Worm (Caenorhabditis elegans) whole organism, late embryonic: ENCODE results near the gene R05G6.1.

Experiments used
- C08G9.2 ChIP-seq: sonication (generic microtip); optimal IDR thresholded peaks from 2 replicates; lab custom pipeline; 2016; ENCODE audit warnings: mild to moderate bottlenecking, missing genetic modification characterization, moderate library complexity, missing compliant biosample characterization
- C38D4.7 ChIP-seq: fragments of 200-800 bp; sonication (Bioruptor generic); optimal IDR thresholded peaks from 2 replicates; lab custom pipeline; 2018; ENCODE audit warnings: mild to moderate bottlenecking, missing genetic modification characterization, moderate library complexity, missing compliant biosample characterization
- F13H6.1 ChIP-seq: sonication (generic microtip); optimal IDR thresholded peaks from 2 replicates; lab custom pipeline; 2016; ENCODE audit warnings: missing genetic modification characterization, missing compliant biosample characterization
- T23F11.4 ChIP-seq: fragments of 200-800 bp; sonication (Bioruptor generic); optimal IDR thresholded peaks from 2 replicates; lab custom pipeline; 2018; ENCODE audit warnings: mild to moderate bottlenecking, missing genetic modification characterization, missing compliant biosample characterization
- Y22D7AL.16 ChIP-seq: sonication (generic microtip); optimal IDR thresholded peaks from 2 replicates; lab custom pipeline; 2016; ENCODE audit warnings: missing genetic modification characterization, missing compliant biosample characterization
- ama-1 ChIP-seq: fragments of 150-350 bp; optimal IDR thresholded peaks from 2 replicates; lab custom pipeline; 2014
- ceh-14 ChIP-seq: sonication (generic microtip); optimal IDR thresholded peaks from 2 replicates; lab custom pipeline; 2016; ENCODE audit warnings: missing genotype, missing genetic modification characterization, missing compliant biosample characterization
- ceh-18 ChIP-seq: sonication (generic microtip); optimal IDR thresholded peaks from 2 replicates; lab custom pipeline; 2016; ENCODE audit warnings: missing genetic modification characterization, missing compliant biosample characterization
- ceh-2 ChIP-seq: sonication (generic microtip); optimal IDR thresholded peaks from 2 replicates; lab custom pipeline; 2016; ENCODE audit warnings: missing genotype, missing genetic modification characterization, missing compliant biosample characterization
- ceh-22 ChIP-seq: sonication (generic microtip); optimal IDR thresholded peaks from 2 replicates; lab custom pipeline; 2017; ENCODE audit warnings: missing biosample characterization, missing genetic modification characterization
- ceh-24 ChIP-seq: sonication (generic microtip); optimal IDR thresholded peaks from 2 replicates; lab custom pipeline; 2016; ENCODE audit warnings: mild to moderate bottlenecking, missing genetic modification characterization, missing compliant biosample characterization
- ceh-30 ChIP-seq: fragments of 150-350 bp; optimal IDR thresholded peaks from 2 replicates; lab custom pipeline; 2014; ENCODE audit warnings: missing biosample characterization, missing genetic modification characterization
- ceh-31 ChIP-seq: sonication (generic microtip); optimal IDR thresholded peaks from 2 replicates; lab custom pipeline; 2016; ENCODE audit warnings: missing genetic modification characterization, missing compliant biosample characterization
- ceh-34 ChIP-seq: sonication (generic microtip); optimal IDR thresholded peaks from 2 replicates; lab custom pipeline; 2016; ENCODE audit warnings: mild to moderate bottlenecking, missing genetic modification characterization, missing compliant biosample characterization
- ceh-45 ChIP-seq: fragments of 200-800 bp; sonication (Bioruptor generic); IDR thresholded peaks from 2 replicates; pipeline ENCODE4 v1.3.6; 2022; ENCODE audit warnings: missing genetic modification reagents, missing genetic modification characterization, missing compliant biosample characterization
- ceh-48 ChIP-seq: sonication (generic microtip); optimal IDR thresholded peaks from 2 replicates; lab custom pipeline; 2016; ENCODE audit warnings: missing genetic modification characterization, inconsistent platforms, missing compliant biosample characterization
- ceh-6 ChIP-seq: fragments of 200-800 bp; sonication (Bioruptor generic); optimal IDR thresholded peaks from 2 replicates; lab custom pipeline; 2018; ENCODE audit warnings: mild to moderate bottlenecking, missing genetic modification characterization, missing compliant biosample characterization
- ceh-9 ChIP-seq: sonication (generic microtip); optimal IDR thresholded peaks from 2 replicates; lab custom pipeline; 2016; ENCODE audit warnings: mild to moderate bottlenecking, missing genetic modification characterization, inconsistent platforms, missing compliant biosample characterization
- elt-2 ChIP-seq: sonication (generic microtip); optimal IDR thresholded peaks from 2 replicates; lab custom pipeline; 2016; ENCODE audit warnings: missing genetic modification reagents, missing genetic modification characterization, missing compliant biosample characterization
- elt-4 ChIP-seq: sonication (generic microtip); optimal IDR thresholded peaks from 2 replicates; lab custom pipeline; 2016; ENCODE audit warnings: missing genetic modification characterization, missing compliant biosample characterization
- fax-1 ChIP-seq: sonication (generic microtip); optimal IDR thresholded peaks from 2 replicates; lab custom pipeline; 2016; ENCODE audit warnings: missing genotype, missing genetic modification characterization, missing compliant biosample characterization
- fkh-6 ChIP-seq: sonication (generic microtip); optimal IDR thresholded peaks from 2 replicates; lab custom pipeline; 2016; ENCODE audit warnings: missing genetic modification characterization, missing compliant biosample characterization
- hlh-13 ChIP-seq: fragments of 200-800 bp; sonication (Bioruptor generic); optimal IDR thresholded peaks from 2 replicates; lab custom pipeline; 2018; ENCODE audit warnings: mild to moderate bottlenecking, missing genetic modification characterization, missing compliant biosample characterization
- hlh-15 ChIP-seq: sonication (generic microtip); optimal IDR thresholded peaks from 2 replicates; lab custom pipeline; 2016; ENCODE audit warnings: missing genetic modification characterization, missing compliant biosample characterization
- hlh-30 ChIP-seq: sonication (generic microtip); optimal IDR thresholded peaks from 2 replicates; lab custom pipeline; 2017; ENCODE audit warnings: antibody characterized with exemption, missing genetic modification characterization, missing compliant biosample characterization; ENCODE audit not compliant: insufficient read depth
- hlh-6 ChIP-seq: sonication (generic microtip); optimal IDR thresholded peaks from 2 replicates; lab custom pipeline; 2016; ENCODE audit warnings: missing genotype, missing genetic modification characterization, missing compliant biosample characterization
- lin-11 ChIP-seq: fragments of 200-800 bp; sonication (Bioruptor generic); optimal IDR thresholded peaks from 2 replicates; lab custom pipeline; 2018; ENCODE audit warnings: mild to moderate bottlenecking, missing genetic modification characterization, missing compliant biosample characterization
- mec-3 ChIP-seq: sonication (generic microtip); optimal IDR thresholded peaks from 2 replicates; lab custom pipeline; 2016; ENCODE audit warnings: borderline replicate concordance, missing genetic modification characterization, missing compliant biosample characterization
- nfya-1 ChIP-seq: sonication (generic microtip); optimal IDR thresholded peaks from 2 replicates; lab custom pipeline; 2017; ENCODE audit warnings: missing genetic modification characterization, mild to moderate bottlenecking, missing compliant biosample characterization, antibody characterized with exemption, moderate library complexity
- nhr-11 ChIP-seq: fragments of 150-350 bp; optimal IDR thresholded peaks from 2 replicates; lab custom pipeline; 2014; ENCODE audit warnings: missing biosample characterization, missing genetic modification characterization
- npax-4 ChIP-seq: sonication (generic microtip); optimal IDR thresholded peaks from 2 replicates; lab custom pipeline; 2016; ENCODE audit warnings: missing genetic modification characterization, missing compliant biosample characterization
- odd-2 ChIP-seq: sonication (generic microtip); optimal IDR thresholded peaks from 2 replicates; lab custom pipeline; 2017; ENCODE audit warnings: antibody characterized with exemption, mild to moderate bottlenecking, missing genetic modification characterization, missing compliant biosample characterization
- pag-3 ChIP-seq: sonication (generic microtip); optimal IDR thresholded peaks from 2 replicates; lab custom pipeline; 2016; ENCODE audit warnings: missing compliant biosample characterization, missing genetic modification characterization, borderline replicate concordance
- pax-1 ChIP-seq: fragments of 150-350 bp; optimal IDR thresholded peaks from 2 replicates; lab custom pipeline; 2014; ENCODE audit warnings: missing biosample characterization, missing genetic modification characterization
- pha-2 ChIP-seq: sonication (generic microtip); optimal IDR thresholded peaks from 2 replicates; lab custom pipeline; 2017; ENCODE audit warnings: mild to moderate bottlenecking, missing genetic modification characterization, missing compliant biosample characterization
- pha-4 ChIP-seq: fragments of 150-350 bp; optimal IDR thresholded peaks from 2 replicates; lab custom pipeline; 2018; ENCODE audit warnings: missing biosample characterization, missing genetic modification reagents, missing genetic modification characterization
- pqm-1 ChIP-seq: sonication (generic microtip); optimal IDR thresholded peaks from 2 replicates; lab custom pipeline; 2016; ENCODE audit warnings: missing genetic modification characterization, missing compliant biosample characterization
- rnt-1 ChIP-seq: sonication (generic microtip); optimal IDR thresholded peaks from 2 replicates; lab custom pipeline; 2016; ENCODE audit warnings: missing genetic modification characterization, missing compliant biosample characterization
- sox-2 ChIP-seq: fragments of 200-800 bp; sonication (Bioruptor generic); IDR thresholded peaks from 2 replicates; pipeline ENCODE4 v1.3.6; 2022; ENCODE audit warnings: missing genetic modification reagents, missing genetic modification characterization, missing compliant biosample characterization
- sox-4 ChIP-seq: sonication (generic microtip); optimal IDR thresholded peaks from 2 replicates; lab custom pipeline; 2017; ENCODE audit warnings: mild to moderate bottlenecking, missing genetic modification characterization, inconsistent platforms, missing compliant biosample characterization
- tbx-2 ChIP-seq: sonication (generic microtip); optimal IDR thresholded peaks from 2 replicates; lab custom pipeline; 2016; ENCODE audit warnings: missing genetic modification characterization, missing compliant biosample characterization
- tbx-7 ChIP-seq: sonication (generic microtip); optimal IDR thresholded peaks from 2 replicates; lab custom pipeline; 2016; ENCODE audit warnings: missing genotype, missing genetic modification characterization, missing compliant biosample characterization
- unc-42 ChIP-seq: sonication (generic microtip); optimal IDR thresholded peaks from 2 replicates; lab custom pipeline; 2016; ENCODE audit warnings: missing genotype, missing genetic modification characterization, missing compliant biosample characterization
- unc-55 ChIP-seq: sonication (generic microtip); optimal IDR thresholded peaks from 2 replicates; lab custom pipeline; 2017; ENCODE audit warnings: missing biosample characterization, missing genetic modification reagents, missing genetic modification characterization
- unc-86 ChIP-seq: sonication (generic microtip); optimal IDR thresholded peaks from 2 replicates; lab custom pipeline; 2016; ENCODE audit warnings: missing genetic modification characterization, missing compliant biosample characterization
- zip-5 ChIP-seq: sonication (generic microtip); optimal IDR thresholded peaks from 2 replicates; lab custom pipeline; 2016; ENCODE audit warnings: missing genetic modification characterization, missing compliant biosample characterization

Gene R05G6.1

DNA sequence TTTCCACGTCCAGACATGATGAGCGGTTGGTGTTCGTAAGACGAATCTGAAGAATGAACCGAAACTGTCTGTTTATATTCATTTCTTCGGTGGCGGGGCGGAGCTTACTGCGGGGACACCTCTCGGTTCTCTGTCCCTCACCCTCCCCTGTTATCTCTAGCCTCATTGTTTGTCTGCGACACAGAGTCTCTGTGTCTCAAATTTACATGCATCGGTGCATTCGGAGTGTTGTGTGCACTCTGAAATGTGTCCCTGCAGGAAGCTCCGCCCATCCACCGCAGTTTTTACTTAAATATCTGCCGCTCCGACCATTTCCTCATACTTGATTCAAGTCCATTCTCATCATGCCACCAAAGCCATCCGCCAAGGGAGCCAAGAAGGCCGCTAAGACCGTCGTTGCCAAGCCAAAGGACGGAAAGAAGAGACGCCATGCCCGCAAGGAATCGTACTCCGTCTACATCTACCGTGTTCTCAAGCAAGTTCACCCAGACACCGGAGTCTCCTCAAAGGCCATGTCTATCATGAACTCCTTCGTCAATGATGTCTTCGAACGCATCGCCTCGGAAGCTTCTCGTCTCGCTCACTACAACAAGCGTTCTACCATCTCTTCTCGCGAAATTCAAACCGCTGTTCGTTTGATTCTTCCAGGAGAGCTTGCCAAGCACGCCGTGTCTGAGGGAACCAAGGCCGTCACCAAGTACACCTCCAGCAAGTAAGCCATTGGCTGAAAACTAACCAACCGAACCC lies 46.1 kb upstream of the R05G6.1 start, which contains the start of the genes his-61 and his-62 (continued):
- TF ChIP-seq ceh-6 (GFP tag; lab: Kevin White, UChicago) (peak; percentile 15), npax-4 (no peak), pha-2 (tag; lab: Kevin White, UChicago) (no peak), ceh-14 (tag; lab: Kevin White, UChicago) (peak; percentile 38), pqm-1 (tag; lab: Kevin White, UChicago) (no peak), sox-2 (peak; percentile 90), hlh-30 (tag; lab: Kevin White, UChicago) (no peak), C08G9.2 (peak; percentile 57), ceh-34 (tag; lab: Kevin White, UChicago) (peak; percentile 94), mec-3 (no peak), hlh-6 (tag; lab: Kevin White, UChicago) (peak; percentile 36), ceh-48 (tag; lab: Kevin White, UChicago) (no peak), ceh-2 (tag; lab: Kevin White, UChicago) (peak; percentile 60), T23F11.4 (GFP tag; lab: Kevin White, UChicago) (no peak), tbx-2 (peak; percentile 88), ceh-31 (peak; percentile 95), C38D4.7 (GFP tag; lab: Kevin White, UChicago) (no peak), F13H6.1 (tag; lab: Kevin White, UChicago) (no peak), pax-1 (tag; lab: Kevin White, UChicago) (peak; percentile 89), pha-4 (tag; lab: Kevin White, UChicago) (no peak)

DNA sequence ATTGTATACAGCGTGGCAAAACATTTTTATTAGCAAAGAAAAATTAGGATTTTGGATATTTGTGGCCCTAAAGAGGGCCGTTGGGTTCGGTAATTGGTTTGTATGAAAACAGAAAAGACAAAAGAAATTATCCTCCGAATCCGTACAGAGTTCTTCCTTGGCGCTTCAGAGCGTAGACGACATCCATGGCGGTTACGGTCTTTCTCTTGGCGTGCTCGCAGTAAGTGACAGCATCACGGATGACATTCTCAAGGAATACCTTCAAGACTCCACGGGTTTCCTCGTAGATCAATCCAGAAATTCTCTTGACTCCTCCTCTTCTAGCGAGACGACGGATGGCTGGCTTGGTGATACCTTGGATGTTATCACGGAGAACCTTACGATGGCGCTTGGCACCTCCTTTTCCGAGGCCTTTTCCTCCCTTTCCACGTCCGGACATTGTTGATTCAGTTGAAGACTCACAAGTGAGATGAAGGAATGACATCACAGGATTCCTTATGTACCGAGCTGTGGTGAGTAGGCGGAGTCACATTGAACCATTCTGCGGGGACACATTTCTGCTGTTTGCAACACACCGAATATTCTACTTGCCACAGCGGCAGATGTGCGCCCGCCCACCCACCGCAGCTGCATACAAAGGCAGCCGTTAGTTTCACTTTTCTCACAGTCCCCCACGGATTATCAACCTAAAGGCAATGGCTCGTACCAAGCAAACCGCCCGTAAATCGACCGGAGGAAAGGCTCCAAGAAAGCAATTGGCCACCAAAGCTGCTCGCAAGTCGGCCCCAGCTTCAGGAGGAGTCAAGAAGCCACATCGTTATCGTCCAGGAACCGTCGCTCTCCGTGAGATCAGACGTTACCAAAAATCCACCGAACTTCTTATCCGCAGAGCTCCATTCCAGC lies 44.7 kb upstream of the R05G6.1 start, which contains the start of the genes his-60 and his-59:
TSS of gene his-60 (minus strand) at position 439 of the 903 bp plus-strand sequence.
TSS of gene his-59 (plus strand) at position 696 of the 903 bp plus-strand sequence.
- TF ChIP-seq ceh-2 (tag; lab: Kevin White, UChicago) (no peak), npax-4 (no peak), pqm-1 (tag; lab: Kevin White, UChicago) (no peak), sox-4 (no peak), ceh-9 (tag; lab: Kevin White, UChicago) (no peak), elt-2 (peak; percentile 16), ama-1 (lab: Kevin White, UChicago) (peak; percentile 90), ceh-24 (tag; lab: Kevin White, UChicago) (no peak), nfya-1 (tag; lab: Kevin White, UChicago) (peak; percentile 33), mec-3 (no peak), hlh-13 (no peak), ceh-30 (tag; lab: Kevin White, UChicago) (no peak), elt-4 (tag; lab: Kevin White, UChicago) (no peak), lin-11 (tag; lab: Kevin White, UChicago) (no peak), unc-42 (tag; lab: Kevin White, UChicago) (no peak), pha-4 (tag; lab: Kevin White, UChicago) (no peak), fax-1 (tag; lab: Kevin White, UChicago) (no peak), fkh-6 (no peak), ceh-18 (tag; lab: Kevin White, UChicago) (no peak), ceh-48 (tag; lab: Kevin White, UChicago) (no peak), ceh-31 (peak; percentile 77), C38D4.7 (GFP tag; lab: Kevin White, UChicago) (no peak), nhr-11 (tag; lab: Kevin White, UChicago) (no peak), pag-3 (tag; lab: Kevin White, UChicago) (no peak), ceh-45 (GFP tag; lab: Robert Waterston, UW) (no peak), tbx-7 (tag; lab: Kevin White, UChicago) (peak; percentile 19), hlh-30 (tag; lab: Kevin White, UChicago) (peak; percentile 25), tbx-2 (peak; percentile 76), T23F11.4 (GFP tag; lab: Kevin White, UChicago) (no peak), ceh-34 (tag; lab: Kevin White, UChicago) (peak; percentile 77), C08G9.2 (no peak), zip-5 (no peak), rnt-1 (tag; lab: Kevin White, UChicago) (no peak), Y22D7AL.16 (no peak), hlh-15 (tag; lab: Kevin White, UChicago) (no peak), ceh-22 (peak; percentile 24), unc-86 (tag; lab: Kevin White, UChicago) (no peak), odd-2 (tag; lab: Kevin White, UChicago) (no peak), unc-55 (no peak)
